Fruit fly (Drosophila melanogaster) whole organism, embryonic: ENCODE results near the gene HtrA2.

ENCODE experiments used
- CG15269 ChIP-seq: fragments of 200-800 bp; sonication (Bioruptor generic); optimal IDR thresholded peaks from 2 replicates; lab custom pipeline; 2018; ENCODE audit warnings: missing biosample characterization, mild to moderate bottlenecking, missing genetic modification characterization, moderate library complexity
- CG1647 ChIP-seq: fragments of 200-800 bp; sonication (Bioruptor generic); optimal IDR thresholded peaks from 3 replicates; lab custom pipeline; 2016; ENCODE audit warnings: missing biosample characterization, missing genetic modification characterization

- no peak for TF ChIP-seq CG1647
- TF ChIP-seq CG15269 (tag; lab: Kevin White, UChicago): no peak
Measured at dm6 chr3R:14462341-14462740, 49.2 kb downstream of the HtrA2 start.
